Fruit fly (Drosophila melanogaster): ENCODE measurements around the gene CycY.
A peak's percentile ranks its signal among the peaks of the same experiment; 100 is the strongest.

Gene CycY

DNA sequence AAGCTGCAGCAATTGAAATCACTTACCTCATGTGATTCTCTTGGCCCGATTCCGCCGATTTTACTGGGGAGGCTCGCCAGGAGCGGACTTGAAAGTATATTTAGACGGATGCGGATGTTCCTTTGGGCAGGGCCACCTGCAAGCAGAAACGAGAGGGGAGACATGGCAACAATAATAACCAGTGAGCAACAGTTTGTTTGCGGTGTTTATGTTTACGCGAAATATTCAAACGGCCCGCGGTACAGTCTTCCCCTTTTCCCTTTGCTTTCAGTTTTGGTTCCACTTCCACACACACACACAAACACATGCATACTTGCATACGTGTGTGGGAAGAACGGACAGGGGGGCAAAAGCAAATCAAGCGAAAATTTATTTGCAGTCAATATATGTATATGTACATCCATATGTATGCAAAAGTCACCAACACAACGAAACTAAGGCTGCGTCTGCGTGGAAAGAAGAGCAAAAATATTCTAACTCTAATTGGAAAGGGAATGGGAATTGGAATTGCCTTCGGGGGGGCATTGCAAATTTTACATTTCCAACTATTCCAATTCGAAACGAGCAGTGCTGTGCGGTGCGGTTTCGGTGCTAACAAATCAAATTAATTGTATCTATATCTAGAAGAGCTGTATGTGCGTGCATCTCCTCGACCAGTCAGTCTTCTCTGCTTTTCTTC is 7.4 kb downstream of the CycY start:
- no peak for TF ChIP-seq CG15514 (GFP tag; optimal IDR thresholded peaks at IDR 0.05)
- no peak for TF ChIP-seq CG7928 (GFP tag; optimal IDR thresholded peaks at IDR 0.05)
- no peak for TF ChIP-seq grn (GFP tag; optimal IDR thresholded peaks at IDR 0.05)
- peak; percentile 13 for TF ChIP-seq sens (GFP tag)
- TF ChIP-seq YL-1 (GFP tag; optimal IDR thresholded peaks at IDR 0.05), result peak; percentile 38
- TF ChIP-seq Dip2 (GFP tag; IDR thresholded peaks at IDR 0.05), result no peak
- no peak for TF ChIP-seq da (GFP tag; optimal IDR thresholded peaks at IDR 0.05)
- no peak for TF ChIP-seq Lhr (GFP tag; optimal IDR thresholded peaks at IDR 0.05)
- TF ChIP-seq Stat92E (GFP tag; optimal IDR thresholded peaks at IDR 0.05), result peak in 1 of 3 experiments; percentile 9
- no peak for TF ChIP-seq CG32772 (GFP tag; IDR thresholded peaks at IDR 0.05)
- peak; percentile 62 for TF ChIP-seq crol (GFP tag; IDR thresholded peaks at IDR 0.05)
- TF ChIP-seq pros (GFP tag; optimal IDR thresholded peaks at IDR 0.05), result peak; percentile 13
- no peak for TF ChIP-seq CG4424 (GFP tag; optimal IDR thresholded peaks at IDR 0.05)
- TF ChIP-seq nerfin-1 (tag; optimal IDR thresholded peaks at IDR 0.05), result peak; percentile 30
- TF ChIP-seq CG34422 (GFP tag; IDR thresholded peaks at IDR 0.05), result 0 out of 3 replicates have a peak, but pooled peaks have one; percentile 18
- TF ChIP-seq kah (GFP tag; optimal IDR thresholded peaks at IDR 0.05), result peak; percentile 40
- TF ChIP-seq insv (GFP tag; optimal IDR thresholded peaks at IDR 0.05), result peak; percentile 41 to 91
- TF ChIP-seq toy (GFP tag; IDR thresholded peaks at IDR 0.05), result no peak
- no peak for TF ChIP-seq Six4 (GFP tag; optimal IDR thresholded peaks at IDR 0.05)
- no peak for TF ChIP-seq ranshi (GFP tag; IDR thresholded peaks at IDR 0.05)
- peak; percentile 94 for TF ChIP-seq scrt (GFP tag; optimal IDR thresholded peaks at IDR 0.05)
- TF ChIP-seq h (optimal IDR thresholded peaks at IDR 0.05), result no peak
- TF ChIP-seq Rfx (GFP tag; IDR thresholded peaks at IDR 0.05), result 0 out of 2 replicates have a peak, but pooled peaks have one; percentile 20
- TF ChIP-seq Med (GFP tag), result peak; percentile 64
- TF ChIP-seq CG12236 (GFP tag; optimal IDR thresholded peaks at IDR 0.05), result no peak
- 0 out of 2 replicates have a peak, but pooled peaks have one; percentile 11 for TF ChIP-seq E2f2 (GFP tag; IDR thresholded peaks at IDR 0.05)
- peak; percentile 43 for TF ChIP-seq CG6254 (GFP tag; optimal IDR thresholded peaks at IDR 0.05)
- TF ChIP-seq CG42726 (GFP tag; IDR thresholded peaks at IDR 0.05; ENCODE audit: partially characterized antibody), result no peak
- peak; percentile 68 for TF ChIP-seq cg (GFP tag; optimal IDR thresholded peaks at IDR 0.05)
- 0 out of 2 replicates have a peak, but pooled peaks have one; percentile 21 for TF ChIP-seq CG32767 (GFP tag; IDR thresholded peaks at IDR 0.05)
- TF ChIP-seq CG13123 (GFP tag; optimal IDR thresholded peaks at IDR 0.05), result no peak
- TF ChIP-seq ftz-f1 (GFP tag; optimal IDR thresholded peaks at IDR 0.05), result no peak

DNA sequence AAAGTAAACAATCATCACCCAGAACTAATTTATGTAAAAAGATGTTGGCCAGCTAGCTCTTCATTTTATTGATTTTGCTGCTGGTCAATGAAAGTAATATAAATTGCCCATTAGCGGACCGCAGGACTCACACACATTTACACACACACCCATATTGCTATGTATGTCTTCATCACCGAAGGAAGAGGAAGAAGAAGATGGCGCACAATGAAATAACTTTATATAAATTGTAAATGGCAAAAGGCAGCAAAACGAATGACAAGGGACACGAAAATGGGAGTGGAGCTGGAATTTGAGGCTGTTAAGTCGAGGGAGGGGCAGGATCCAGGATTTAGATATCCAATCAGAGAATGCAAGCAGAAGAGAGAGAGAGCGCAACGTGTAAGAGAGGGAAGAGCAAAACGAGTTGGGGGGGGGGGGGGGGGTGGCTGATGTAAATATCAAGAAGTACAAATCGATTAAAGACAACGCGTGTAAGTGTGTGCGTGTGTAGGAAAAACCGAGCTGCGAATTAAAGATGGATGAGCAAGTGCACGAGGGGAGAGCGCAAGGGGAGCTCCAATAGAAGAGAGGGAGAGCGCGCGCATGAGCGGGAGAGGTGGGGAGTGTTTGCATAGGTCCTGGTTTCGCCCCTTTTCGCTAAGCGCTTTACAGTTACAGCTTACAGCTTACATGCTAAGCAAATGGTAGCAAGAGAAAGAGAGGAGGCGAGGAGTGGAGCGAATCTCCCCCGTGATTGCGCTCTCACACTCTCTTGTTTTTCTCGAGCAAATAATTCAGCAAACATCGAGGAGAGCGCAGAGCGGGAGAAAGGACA is 9.1 kb downstream of the CycY start:
- TF ChIP-seq Hmx (GFP tag; optimal IDR thresholded peaks at IDR 0.05) (no peak), unc-4 (GFP tag; IDR thresholded peaks at IDR 0.05; ENCODE audit: partially characterized antibody) (no peak), Bgb (GFP tag; IDR thresholded peaks at IDR 0.05; ENCODE audit: partially characterized antibody) (no peak), abd-A (tag; optimal IDR thresholded peaks at IDR 0.05) (peak; percentile 94), hkb (optimal IDR thresholded peaks at IDR 0.05) (no peak), hkb (GFP tag; IDR thresholded peaks at IDR 0.05) (no peak), yki (optimal IDR thresholded peaks at IDR 0.05) (peak; percentile 33), chinmo (GFP tag; IDR thresholded peaks at IDR 0.05; ENCODE audit: partially characterized antibody) (0 out of 4 replicates have a peak, but pooled peaks have one; percentile 46), Mrtf (GFP tag; IDR thresholded peaks at IDR 0.05) (no peak), CG34224 (GFP tag; IDR thresholded peaks at IDR 0.05; ENCODE audit: partially characterized antibody) (0 out of 3 replicates have a peak, but pooled peaks have one; percentile 33), dpn (GFP tag; optimal IDR thresholded peaks at IDR 0.05) (no peak), lilli (GFP tag; optimal IDR thresholded peaks at IDR 0.05) (no peak), CG9932 (GFP tag; IDR thresholded peaks at IDR 0.05) (no peak), Dek (tag; optimal IDR thresholded peaks at IDR 0.05) (no peak), Sin3A (optimal IDR thresholded peaks at IDR 0.05) (no peak), CG9797 (GFP tag; optimal IDR thresholded peaks at IDR 0.05) (no peak), hth (optimal IDR thresholded peaks at IDR 0.05) (no peak), cad (GFP tag; optimal IDR thresholded peaks at IDR 0.05) (no peak), CG11093 (GFP tag; IDR thresholded peaks at IDR 0.05) (no peak)

Data from whole organism, embryonic.